Worm (Caenorhabditis elegans) whole organism, late embryonic: ENCODE measurements around the gene W09C2.10.

ENCODE experiments used
- C38D4.7 ChIP-seq: fragments of 200-800 bp; sonication (Bioruptor generic); optimal IDR thresholded peaks from 2 replicates; lab custom pipeline; 2018; ENCODE audit warnings: mild to moderate bottlenecking, missing genetic modification characterization, moderate library complexity, missing compliant biosample characterization
- F13H6.1 ChIP-seq: sonication (generic microtip); optimal IDR thresholded peaks from 2 replicates; lab custom pipeline; 2016; ENCODE audit warnings: missing genetic modification characterization, missing compliant biosample characterization
- T23F11.4 ChIP-seq: fragments of 200-800 bp; sonication (Bioruptor generic); optimal IDR thresholded peaks from 2 replicates; lab custom pipeline; 2018; ENCODE audit warnings: mild to moderate bottlenecking, missing genetic modification characterization, missing compliant biosample characterization
- Y22D7AL.16 ChIP-seq: sonication (generic microtip); optimal IDR thresholded peaks from 2 replicates; lab custom pipeline; 2016; ENCODE audit warnings: missing genetic modification characterization, missing compliant biosample characterization
- ama-1 ChIP-seq: fragments of 150-350 bp; optimal IDR thresholded peaks from 2 replicates; lab custom pipeline; 2014
- ceh-18 ChIP-seq: sonication (generic microtip); optimal IDR thresholded peaks from 2 replicates; lab custom pipeline; 2016; ENCODE audit warnings: missing genetic modification characterization, missing compliant biosample characterization
- ceh-22 ChIP-seq: sonication (generic microtip); optimal IDR thresholded peaks from 2 replicates; lab custom pipeline; 2017; ENCODE audit warnings: missing biosample characterization, missing genetic modification characterization
- ceh-24 ChIP-seq: sonication (generic microtip); optimal IDR thresholded peaks from 2 replicates; lab custom pipeline; 2016; ENCODE audit warnings: mild to moderate bottlenecking, missing genetic modification characterization, missing compliant biosample characterization
- ceh-31 ChIP-seq: sonication (generic microtip); optimal IDR thresholded peaks from 2 replicates; lab custom pipeline; 2016; ENCODE audit warnings: missing genetic modification characterization, missing compliant biosample characterization
- ceh-45 ChIP-seq: fragments of 200-800 bp; sonication (Bioruptor generic); IDR thresholded peaks from 2 replicates; pipeline ENCODE4 v1.3.6; 2022; ENCODE audit warnings: missing genetic modification reagents, missing genetic modification characterization, missing compliant biosample characterization
- ceh-48 ChIP-seq: sonication (generic microtip); optimal IDR thresholded peaks from 2 replicates; lab custom pipeline; 2016; ENCODE audit warnings: missing genetic modification characterization, inconsistent platforms, missing compliant biosample characterization
- ceh-6 ChIP-seq: fragments of 200-800 bp; sonication (Bioruptor generic); optimal IDR thresholded peaks from 2 replicates; lab custom pipeline; 2018; ENCODE audit warnings: mild to moderate bottlenecking, missing genetic modification characterization, missing compliant biosample characterization
- ceh-9 ChIP-seq: sonication (generic microtip); optimal IDR thresholded peaks from 2 replicates; lab custom pipeline; 2016; ENCODE audit warnings: mild to moderate bottlenecking, missing genetic modification characterization, inconsistent platforms, missing compliant biosample characterization
- dmd-4 ChIP-seq: sonication (generic microtip); optimal IDR thresholded peaks from 2 replicates; lab custom pipeline; 2016; ENCODE audit warnings: borderline replicate concordance, missing genetic modification characterization, missing compliant biosample characterization
- dve-1 ChIP-seq: sonication (generic microtip); optimal IDR thresholded peaks from 2 replicates; lab custom pipeline; 2017; ENCODE audit warnings: antibody characterized with exemption, mild to moderate bottlenecking, missing genetic modification characterization, missing compliant biosample characterization
- ets-4 ChIP-seq: sonication (generic microtip); optimal IDR thresholded peaks from 2 replicates; lab custom pipeline; 2016; ENCODE audit warnings: missing genetic modification characterization, missing compliant biosample characterization
- eyg-1 ChIP-seq: sonication (generic microtip); optimal IDR thresholded peaks from 2 replicates; lab custom pipeline; 2016; ENCODE audit warnings: missing genotype, missing genetic modification characterization, missing compliant biosample characterization
- fax-1 ChIP-seq: sonication (generic microtip); optimal IDR thresholded peaks from 2 replicates; lab custom pipeline; 2016; ENCODE audit warnings: missing genotype, missing genetic modification characterization, missing compliant biosample characterization
- fkh-10 ChIP-seq: fragments of 150-350 bp; optimal IDR thresholded peaks from 2 replicates; lab custom pipeline; 2014; ENCODE audit warnings: missing biosample characterization, missing genetic modification reagents, missing genetic modification characterization
- fkh-6 ChIP-seq: sonication (generic microtip); optimal IDR thresholded peaks from 2 replicates; lab custom pipeline; 2016; ENCODE audit warnings: missing genetic modification characterization, missing compliant biosample characterization
- hlh-13 ChIP-seq: fragments of 200-800 bp; sonication (Bioruptor generic); optimal IDR thresholded peaks from 2 replicates; lab custom pipeline; 2018; ENCODE audit warnings: mild to moderate bottlenecking, missing genetic modification characterization, missing compliant biosample characterization
- hlh-6 ChIP-seq: sonication (generic microtip); optimal IDR thresholded peaks from 2 replicates; lab custom pipeline; 2016; ENCODE audit warnings: missing genotype, missing genetic modification characterization, missing compliant biosample characterization
- lin-11 ChIP-seq: fragments of 200-800 bp; sonication (Bioruptor generic); optimal IDR thresholded peaks from 2 replicates; lab custom pipeline; 2018; ENCODE audit warnings: mild to moderate bottlenecking, missing genetic modification characterization, missing compliant biosample characterization
- mec-3 ChIP-seq: sonication (generic microtip); optimal IDR thresholded peaks from 2 replicates; lab custom pipeline; 2016; ENCODE audit warnings: borderline replicate concordance, missing genetic modification characterization, missing compliant biosample characterization
- nfya-1 ChIP-seq: sonication (generic microtip); optimal IDR thresholded peaks from 2 replicates; lab custom pipeline; 2017; ENCODE audit warnings: missing genetic modification characterization, mild to moderate bottlenecking, missing compliant biosample characterization, antibody characterized with exemption, moderate library complexity
- nhr-232 ChIP-seq: sonication (generic microtip); optimal IDR thresholded peaks from 2 replicates; lab custom pipeline; 2016; ENCODE audit warnings: missing genetic modification characterization, missing compliant biosample characterization
- odd-2 ChIP-seq: sonication (generic microtip); optimal IDR thresholded peaks from 2 replicates; lab custom pipeline; 2017; ENCODE audit warnings: antibody characterized with exemption, mild to moderate bottlenecking, missing genetic modification characterization, missing compliant biosample characterization
- pag-3 ChIP-seq: sonication (generic microtip); optimal IDR thresholded peaks from 2 replicates; lab custom pipeline; 2016; ENCODE audit warnings: missing compliant biosample characterization, missing genetic modification characterization, borderline replicate concordance
- pat-9 ChIP-seq: fragments of 200-800 bp; sonication (Bioruptor generic); optimal IDR thresholded peaks from 2 replicates; lab custom pipeline; 2018; ENCODE audit warnings: mild to moderate bottlenecking, missing genetic modification characterization, moderate library complexity, missing compliant biosample characterization
- pax-1 ChIP-seq: fragments of 150-350 bp; optimal IDR thresholded peaks from 2 replicates; lab custom pipeline; 2014; ENCODE audit warnings: missing biosample characterization, missing genetic modification characterization
- pha-4 ChIP-seq: fragments of 150-350 bp; optimal IDR thresholded peaks from 2 replicates; lab custom pipeline; 2018; ENCODE audit warnings: missing biosample characterization, missing genetic modification reagents, missing genetic modification characterization
- pros-1 ChIP-seq: fragments of 150-350 bp; optimal IDR thresholded peaks from 2 replicates; lab custom pipeline; 2014; ENCODE audit warnings: missing biosample characterization, missing genetic modification reagents, missing genetic modification characterization
- ref-2 ChIP-seq: sonication (generic microtip); optimal IDR thresholded peaks from 2 replicates; lab custom pipeline; 2016; ENCODE audit warnings: missing genetic modification characterization, missing compliant biosample characterization
- sdc-2 ChIP-seq: sonication (generic microtip); optimal IDR thresholded peaks from 2 replicates; lab custom pipeline; 2016; ENCODE audit warnings: missing genotype, missing genetic modification characterization, missing compliant biosample characterization
- sox-2 ChIP-seq: fragments of 200-800 bp; sonication (Bioruptor generic); IDR thresholded peaks from 2 replicates; pipeline ENCODE4 v1.3.6; 2022; ENCODE audit warnings: missing genetic modification reagents, missing genetic modification characterization, missing compliant biosample characterization
- syd-9 ChIP-seq: sonication (generic microtip); optimal IDR thresholded peaks from 2 replicates; lab custom pipeline; 2016; ENCODE audit warnings: mild to moderate bottlenecking, missing genetic modification characterization, moderate library complexity, missing compliant biosample characterization
- tbx-7 ChIP-seq: sonication (generic microtip); optimal IDR thresholded peaks from 2 replicates; lab custom pipeline; 2016; ENCODE audit warnings: missing genotype, missing genetic modification characterization, missing compliant biosample characterization
- unc-86 ChIP-seq: sonication (generic microtip); optimal IDR thresholded peaks from 2 replicates; lab custom pipeline; 2016; ENCODE audit warnings: missing genetic modification characterization, missing compliant biosample characterization

The W09C2.10 gene

DNA sequence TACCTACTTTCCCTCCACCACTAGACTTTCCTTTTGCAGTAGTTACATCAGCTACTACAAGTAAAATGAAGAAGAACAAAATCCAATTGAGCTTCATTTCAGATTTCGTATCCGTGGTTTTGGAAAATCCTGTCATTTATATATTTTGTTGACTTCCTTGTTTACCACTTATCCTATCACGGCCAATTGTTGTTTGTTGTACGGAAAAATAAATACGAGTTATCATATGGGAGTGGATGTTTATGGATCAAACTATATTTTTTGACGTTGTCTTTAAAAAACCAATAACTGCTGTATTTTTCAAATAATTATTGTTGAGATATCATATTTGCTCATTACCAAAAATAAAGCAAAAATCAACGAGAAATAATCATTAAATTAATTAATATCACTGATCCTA, 1.6 kb downstream of the W09C2.10 start, which contains the start of gene W09C2.9:
Gene W09C2.9 (minus strand): TSS at position 101 of the 400 bp plus-strand sequence.
- TF ChIP-seq odd-2 (tag; lab: Kevin White, UChicago) (no peak), hlh-6 (tag; lab: Kevin White, UChicago) (no peak), ceh-18 (tag; lab: Kevin White, UChicago) (no peak), ref-2 (no peak), nhr-232 (tag; lab: Kevin White, UChicago) (no peak), ceh-22 (tag; lab: Kevin White, UChicago) (no peak), ceh-6 (no peak), mec-3 (no peak)
- TF ChIP-seq, all 69 proteins: peak for 0

DNA sequence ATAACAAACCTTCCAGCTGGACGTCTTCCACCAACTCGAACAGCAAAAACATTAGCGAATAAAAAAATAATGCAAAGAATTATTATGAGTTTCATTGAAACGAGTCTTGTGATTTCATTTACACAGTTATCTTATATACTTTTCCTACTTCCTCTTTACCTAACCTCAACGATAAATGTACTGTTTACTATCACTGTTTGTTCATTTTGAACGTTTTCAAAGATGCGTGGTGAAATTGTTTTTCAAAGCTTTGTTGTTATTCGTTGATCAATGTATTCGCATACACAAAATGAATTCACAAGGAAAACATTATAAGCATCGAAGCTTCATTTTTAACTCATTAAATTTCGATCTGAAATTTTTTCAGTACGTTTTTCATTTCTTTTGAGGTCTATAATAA, 2.6 kb downstream of the W09C2.10 start, which contains the start of gene W09C2.7:
Gene W09C2.7 (minus strand): TSS at position 101 of the 400 bp plus-strand sequence.
- no peak for TF ChIP-seq hlh-13 (GFP tag; lab: Kevin White, UChicago)
- no peak for TF ChIP-seq ets-4 (tag; lab: Kevin White, UChicago)
- no peak for TF ChIP-seq dmd-4 (tag; lab: Kevin White, UChicago)
- no peak for TF ChIP-seq eyg-1 (tag; lab: Kevin White, UChicago)
- TF ChIP-seq ceh-6 = no peak
- TF ChIP-seq pag-3 (tag; lab: Kevin White, UChicago) = no peak
- no peak for TF ChIP-seq dve-1 (tag; lab: Kevin White, UChicago)
- no peak for TF ChIP-seq ceh-45 (GFP tag; lab: Robert Waterston, UW)
- no peak for TF ChIP-seq ceh-31
- no peak for TF ChIP-seq sox-2

DNA sequence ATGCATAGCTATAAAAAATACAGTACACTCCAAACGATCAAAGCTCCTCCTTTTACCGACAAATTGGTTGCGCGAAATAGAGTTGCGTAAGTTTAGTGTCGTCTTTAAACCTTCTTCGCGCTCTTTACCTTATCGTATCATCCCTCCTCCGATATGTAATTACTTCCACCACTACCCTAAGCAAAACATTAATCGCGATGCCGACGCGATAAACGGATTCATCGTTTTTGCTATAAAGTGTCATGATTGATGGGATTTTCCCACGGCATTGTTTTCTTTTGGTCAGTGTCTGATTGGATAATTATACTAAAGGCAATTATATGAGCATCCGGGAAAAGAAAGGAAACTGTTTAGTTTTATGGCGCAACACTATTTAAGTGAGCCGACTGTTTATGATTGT, 6.0 kb downstream of the W09C2.10 start:
- TF ChIP-seq pax-1 (no peak), pat-9 (tag; lab: Kevin White, UChicago) (no peak), fkh-6 (tag; lab: Kevin White, UChicago) (no peak), ceh-48 (tag; lab: Kevin White, UChicago) (no peak), pha-4 (no peak), unc-86 (tag; lab: Kevin White, UChicago) (no peak), ceh-9 (tag; lab: Kevin White, UChicago) (no peak), dve-1 (tag; lab: Kevin White, UChicago) (no peak), nfya-1 (no peak), sdc-2 (no peak), syd-9 (tag; lab: Kevin White, UChicago) (no peak), ceh-24 (tag; lab: Kevin White, UChicago) (no peak), C38D4.7 (GFP tag; lab: Kevin White, UChicago) (no peak), ama-1 (lab: Kevin White, UChicago) (no peak), fkh-10 (GFP tag; lab: Kevin White, UChicago) (no peak), tbx-7 (tag; lab: Kevin White, UChicago) (no peak), sox-2 (no peak), pros-1 (tag; lab: Kevin White, UChicago) (no peak), pag-3 (tag; lab: Kevin White, UChicago) (no peak), nhr-232 (tag; lab: Kevin White, UChicago) (no peak)
- TF ChIP-seq, all 69 proteins: peak for 0

DNA sequence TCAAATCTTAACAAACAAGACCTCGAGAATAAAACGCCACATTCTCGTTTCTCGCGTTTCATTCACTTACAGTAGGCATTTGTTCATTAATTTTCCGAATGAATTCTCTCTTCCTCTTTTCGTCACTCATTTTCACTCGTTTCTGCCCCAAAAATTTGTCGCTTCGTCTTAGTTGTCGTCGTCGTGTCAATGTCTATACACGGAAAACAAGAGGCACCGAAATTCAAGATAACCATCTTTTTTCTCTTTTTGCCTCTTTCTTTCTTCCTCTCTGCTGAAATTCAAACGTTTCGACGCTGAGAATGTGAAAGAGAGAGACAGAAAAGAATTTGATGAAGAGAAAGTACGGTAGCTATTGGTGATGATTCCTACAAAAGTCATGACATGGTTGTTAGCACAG, 6.9 kb downstream of the W09C2.10 start:
- TF ChIP-seq syd-9 (tag; lab: Kevin White, UChicago) = no peak
- no peak for TF ChIP-seq lin-11
- no peak for TF ChIP-seq F13H6.1 (tag; lab: Kevin White, UChicago)
- no peak for TF ChIP-seq fax-1 (tag; lab: Kevin White, UChicago)
- no peak for TF ChIP-seq mec-3
- TF ChIP-seq Y22D7AL.16 (tag; lab: Kevin White, UChicago) = no peak
- no peak for TF ChIP-seq hlh-6 (tag; lab: Kevin White, UChicago)
- no peak for TF ChIP-seq tbx-7 (tag; lab: Kevin White, UChicago)
- TF ChIP-seq T23F11.4 (GFP tag; lab: Kevin White, UChicago) = no peak
- TF ChIP-seq ets-4 (tag; lab: Kevin White, UChicago) = no peak
